Fruit fly (Drosophila melanogaster): ENCODE data around the gene CG11131.
A peak's percentile ranks its signal among the peaks of the same experiment; 100 is the strongest.

CG11131 gene

dm6 chr3L:22878723-22879343, 19.7 kb upstream of the CG11131 start, which contains the start of the genes Chro and Ssl1:
Gene Chro (minus strand): TSS chr3L:22878984.
Gene Ssl1 (plus strand): TSS chr3L:22879089.
- TF ChIP-seq noc (tag; optimal IDR thresholded peaks at IDR 0.05) = peak; percentile 100

- no peak for TF ChIP-seq noc (tag; optimal IDR thresholded peaks at IDR 0.05)
These were observed 19.2 kb upstream of the CG11131 start for dm6 chr3L:22879344-22879723.

- no peak for TF ChIP-seq noc (tag; optimal IDR thresholded peaks at IDR 0.05)
These were observed 17.6 kb upstream of the CG11131 start, which contains the start of gene slif for dm6 chr3L:22880914-22881313. Gene slif (plus strand): TSS chr3L:22881045.

dm6 chr3L:22883649-22884048, 14.9 kb upstream of the CG11131 start:
- no peak for TF ChIP-seq noc (tag; optimal IDR thresholded peaks at IDR 0.05)

- no peak for TF ChIP-seq noc (tag; optimal IDR thresholded peaks at IDR 0.05)
These were observed 14.1 kb upstream of the CG11131 start for dm6 chr3L:22884481-22884880.

- peak; percentile 62 for TF ChIP-seq noc (tag; optimal IDR thresholded peaks at IDR 0.05)
These were observed 12.7 kb upstream of the CG11131 start for dm6 chr3L:22885843-22886242.

dm6 chr3L:22886939-22887338, 11.6 kb upstream of the CG11131 start:
- no peak for TF ChIP-seq noc (tag; optimal IDR thresholded peaks at IDR 0.05)

- TF ChIP-seq noc (tag; optimal IDR thresholded peaks at IDR 0.05) = no peak
These were observed 10.9 kb upstream of the CG11131 start for dm6 chr3L:22887677-22888076.

dm6 chr3L:22888591-22889258, 9.8 kb upstream of the CG11131 start:
- TF ChIP-seq noc (tag; optimal IDR thresholded peaks at IDR 0.05) = no peak

dm6 chr3L:22890024-22890423, 8.5 kb upstream of the CG11131 start:
- no peak for TF ChIP-seq noc (tag; optimal IDR thresholded peaks at IDR 0.05)

dm6 chr3L:22891009-22891408, 7.5 kb upstream of the CG11131 start:
- TF ChIP-seq noc (tag; optimal IDR thresholded peaks at IDR 0.05) = no peak

dm6 chr3L:22894689-22895283, 3.8 kb upstream of the CG11131 start:
- TF ChIP-seq noc (tag; optimal IDR thresholded peaks at IDR 0.05) = no peak

dm6 chr3L:22901612-22902011, 3.1 kb downstream of the CG11131 start, which contains the start of gene BoYb:
Gene BoYb (plus strand): TSS chr3L:22901912.
- TF ChIP-seq noc (tag; optimal IDR thresholded peaks at IDR 0.05) = no peak

dm6 chr3L:22909325-22909904, 10.9 kb downstream of the CG11131 start:
- no peak for TF ChIP-seq noc (tag; optimal IDR thresholded peaks at IDR 0.05)

dm6 chr3L:22909914-22910541, 11.5 kb downstream of the CG11131 start, which contains the start of gene CG12768:
Gene CG12768 (plus strand): TSS chr3L:22910491.
- no peak for TF ChIP-seq noc (tag; optimal IDR thresholded peaks at IDR 0.05)

dm6 chr3L:22940249-22940648, 41.7 kb downstream of the CG11131 start:
- TF ChIP-seq noc (tag; optimal IDR thresholded peaks at IDR 0.05) = no peak

Data from whole organism, larva.